Fruit fly (Drosophila melanogaster) whole organism, embryonic: ENCODE measurements around the gene Prat.

Experiments used
- CG10462 ChIP-seq: fragments of 200-800 bp; sonication (Bioruptor generic); optimal IDR thresholded peaks from 2 replicates; lab custom pipeline; 2016; ENCODE audit warnings: missing biosample characterization, missing genetic modification characterization
- CG10654 ChIP-seq: fragments of 200-800 bp; sonication (Bioruptor generic); optimal IDR thresholded peaks from 2 replicates; lab custom pipeline; 2016; ENCODE audit warnings: missing biosample characterization, missing genetic modification characterization
- CG11695 ChIP-seq: fragments of 200-800 bp; sonication (Bioruptor generic); IDR thresholded peaks from 3 replicates; pipeline ENCODE4 v1.3.6; 2022; ENCODE audit warnings: missing biosample characterization, missing genetic modification characterization
- CG1233 ChIP-seq: fragments of 200-800 bp; sonication (Bioruptor generic); optimal IDR thresholded peaks from 4 replicates; lab custom pipeline; 2018; ENCODE audit warnings: missing biosample characterization, mild to moderate bottlenecking, missing genetic modification characterization
- CG12659 ChIP-seq: fragments of 200-800 bp; sonication (Bioruptor generic); optimal IDR thresholded peaks from 3 replicates; lab custom pipeline; 2017; ENCODE audit warnings: mild to moderate bottlenecking, missing biosample characterization, missing genetic modification reagents, missing genetic modification characterization
- CG1529 ChIP-seq: fragments of 200-800 bp; sonication (Bioruptor generic); optimal IDR thresholded peaks from 3 replicates; lab custom pipeline; 2018; ENCODE audit warnings: missing biosample characterization, missing genetic modification characterization
- CG17385 ChIP-seq: fragments of 200-800 bp; sonication (Bioruptor generic); optimal IDR thresholded peaks from 3 replicates; lab custom pipeline; 2018; ENCODE audit warnings: missing biosample characterization, mild to moderate bottlenecking, missing genetic modification characterization
- CG18764 ChIP-seq: fragments of 200-800 bp; sonication (Bioruptor generic); optimal IDR thresholded peaks from 3 replicates; lab custom pipeline; 2016; ENCODE audit warnings: missing biosample characterization, missing genetic modification characterization
- CG2889 ChIP-seq: fragments of 200-800 bp; sonication (Bioruptor generic); IDR thresholded peaks from 3 replicates; pipeline ENCODE4 v1.3.6; 2022; ENCODE audit warnings: missing biosample characterization, missing genetic modification characterization
- CG3065 ChIP-seq: fragments of 200-800 bp; sonication (Bioruptor generic); optimal IDR thresholded peaks from 2 replicates; lab custom pipeline; 2016; ENCODE audit warnings: missing biosample characterization, missing genetic modification characterization
- CG34422 ChIP-seq: fragments of 200-800 bp; sonication (Bioruptor generic); IDR thresholded peaks from 3 replicates; pipeline ENCODE4 v1.3.6; 2022; ENCODE audit warnings: missing biosample characterization, missing genetic modification characterization
- CG4360 ChIP-seq: fragments of 200-800 bp; sonication (Bioruptor generic); IDR thresholded peaks from 2 replicates; pipeline ENCODE4 v1.3.6; 2022; ENCODE audit warnings: missing biosample characterization, missing genetic modification characterization
- CG5180 ChIP-seq: fragments of 200-800 bp; sonication (Bioruptor generic); optimal IDR thresholded peaks from 3 replicates; lab custom pipeline; 2017; ENCODE audit warnings: missing biosample characterization, missing genetic modification characterization, mild to moderate bottlenecking, moderate library complexity, missing genetic modification reagents
- CG6175 ChIP-seq: fragments of 200-800 bp; sonication (Bioruptor generic); IDR thresholded peaks from 3 replicates; pipeline ENCODE4 v1.3.6; 2022; ENCODE audit warnings: missing biosample characterization, missing genetic modification characterization
- CG6791 ChIP-seq: fragments of 200-800 bp; sonication (Bioruptor generic); IDR thresholded peaks from 3 replicates; pipeline ENCODE4 v1.3.6; 2022; ENCODE audit warnings: missing biosample characterization, missing genetic modification characterization; ENCODE audit not compliant: partially characterized antibody
- CG7839 ChIP-seq: fragments of 200-800 bp; sonication (Bioruptor generic); optimal IDR thresholded peaks from 3 replicates; lab custom pipeline; 2018; ENCODE audit warnings: missing biosample characterization, mild to moderate bottlenecking, missing genetic modification characterization, moderate library complexity
- CG9817 ChIP-seq: fragments of 200-800 bp; sonication (Bioruptor generic); optimal IDR thresholded peaks from 2 replicates; lab custom pipeline; 2018; ENCODE audit warnings: missing biosample characterization, mild to moderate bottlenecking, missing genetic modification characterization, moderate library complexity
- Dad ChIP-seq: fragments of 200-800 bp; sonication (Bioruptor generic); optimal IDR thresholded peaks from 3 replicates; lab custom pipeline; 2016; ENCODE audit warnings: missing biosample characterization, missing genetic modification characterization
- Dbx ChIP-seq: fragments of 200-800 bp; sonication (Bioruptor generic); IDR thresholded peaks from 3 replicates; pipeline ENCODE4 v1.3.6; 2022; ENCODE audit warnings: missing biosample characterization, missing genetic modification characterization
- Doc2 ChIP-seq: fragments of 200-800 bp; sonication (Bioruptor generic); IDR thresholded peaks from 2 replicates; pipeline ENCODE4 v1.3.6; 2022; ENCODE audit warnings: missing biosample characterization, missing genetic modification characterization
- Dp ChIP-seq: fragments of 200-800 bp; sonication (Bioruptor generic); optimal IDR thresholded peaks from 2 replicates; lab custom pipeline; 2018; ENCODE audit warnings: missing biosample characterization, mild to moderate bottlenecking, missing genetic modification characterization, moderate library complexity
- Fer2 ChIP-seq: fragments of 200-800 bp; sonication (Bioruptor generic); optimal IDR thresholded peaks from 2 replicates; lab custom pipeline; 2018; ENCODE audit warnings: missing biosample characterization, mild to moderate bottlenecking, missing genetic modification characterization, moderate library complexity
- Hr51 ChIP-seq, 2 experiments: fragments of 200-800 bp; sonication (Bioruptor generic); optimal IDR thresholded peaks; 2 replicates in 1 of 2; 3 replicates in 1 of 2; lab custom pipeline; 2016 to 2018; ENCODE audit warnings: missing biosample characterization in 2 of 2, missing genetic modification characterization in 2 of 2, mild to moderate bottlenecking in 1 of 2, moderate library complexity in 1 of 2
- Med ChIP-seq: fragments of 200-800 bp; sonication (Bioruptor generic); peaks from one replicate; lab custom pipeline; 2016; ENCODE audit warnings: missing biosample characterization, missing genetic modification characterization, mild to moderate bottlenecking, inconsistent platforms, moderate library complexity
- Neu2 ChIP-seq: fragments of 200-800 bp; sonication (Bioruptor generic); optimal IDR thresholded peaks from 3 replicates; lab custom pipeline; 2016; ENCODE audit warnings: missing biosample characterization, missing genetic modification characterization, borderline replicate concordance
- Pdp1 ChIP-seq, 2 experiments: fragments of 200-800 bp; sonication (Bioruptor generic); optimal IDR thresholded peaks; 3 replicates each; lab custom pipeline; 2016; ENCODE audit warnings: missing biosample characterization in 2 of 2, missing genetic modification characterization in 2 of 2, mild to moderate bottlenecking in 1 of 2, moderate library complexity in 1 of 2
- Taf1 ChIP-seq: fragments of 200-800 bp; sonication (Bioruptor generic); IDR thresholded peaks from 2 replicates; pipeline ENCODE4 v1.3.6; 2022; ENCODE audit warnings: missing biosample characterization, missing genetic modification characterization
- Usf ChIP-seq: fragments of 200-800 bp; sonication (Bioruptor generic); optimal IDR thresholded peaks from 2 replicates; lab custom pipeline; 2017; ENCODE audit warnings: missing genotype, missing biosample characterization, missing genetic modification characterization
- al ChIP-seq: fragments of 200-800 bp; sonication (Bioruptor generic); IDR thresholded peaks from 2 replicates; pipeline ENCODE4 v1.3.6; 2022; ENCODE audit warnings: missing biosample characterization, missing genetic modification characterization
- bigmax ChIP-seq: fragments of 200-800 bp; sonication (Bioruptor generic); optimal IDR thresholded peaks from 2 replicates; lab custom pipeline; 2018; ENCODE audit warnings: missing biosample characterization, mild to moderate bottlenecking, missing genetic modification characterization
- cg ChIP-seq: fragments of 200-800 bp; sonication (Bioruptor generic); optimal IDR thresholded peaks from 3 replicates; lab custom pipeline; 2019; ENCODE audit warnings: missing biosample characterization, mild to moderate bottlenecking, missing genetic modification characterization, moderate library complexity
- dmrt99B ChIP-seq: fragments of 200-800 bp; sonication (Bioruptor generic); optimal IDR thresholded peaks from 2 replicates; lab custom pipeline; 2018; ENCODE audit warnings: missing biosample characterization, mild to moderate bottlenecking, missing genetic modification characterization, moderate library complexity
- eyg ChIP-seq: fragments of 200-800 bp; sonication (Bioruptor generic); optimal IDR thresholded peaks from 3 replicates; lab custom pipeline; 2016; ENCODE audit warnings: missing biosample characterization, missing genetic modification characterization
- fd96Cb ChIP-seq: fragments of 200-800 bp; sonication (Bioruptor generic); optimal IDR thresholded peaks from 2 replicates; lab custom pipeline; 2018; ENCODE audit warnings: missing biosample characterization, mild to moderate bottlenecking, missing genetic modification characterization, moderate library complexity
- gem ChIP-seq: fragments of 200-800 bp; sonication (Bioruptor generic); optimal IDR thresholded peaks from 2 replicates; lab custom pipeline; 2019; ENCODE audit warnings: missing biosample characterization, mild to moderate bottlenecking, missing genetic modification characterization, moderate library complexity
- kni ChIP-seq: fragments of 200-800 bp; sonication (Bioruptor generic); optimal IDR thresholded peaks from 3 replicates; lab custom pipeline; 2017; ENCODE audit warnings: mild to moderate bottlenecking, missing biosample characterization, missing genetic modification reagents, missing genetic modification characterization
- lilli ChIP-seq: fragments of 200-800 bp; sonication (Bioruptor generic); optimal IDR thresholded peaks from 3 replicates; lab custom pipeline; 2016; ENCODE audit warnings: missing biosample characterization, missing genetic modification characterization
- lola ChIP-seq, 3 experiments: fragments of >200 bp in 2 of 3; fragments of 200-800 bp in 1 of 3; sonication (Bioruptor generic) in 1 of 3; optimal IDR thresholded peaks; 2 replicates each; lab custom pipeline; 2017 to 2019; ENCODE audit warnings: missing biosample characterization in 3 of 3, missing genetic modification characterization in 3 of 3, mild to moderate bottlenecking in 1 of 3, moderate library complexity in 1 of 3
- luna ChIP-seq: fragments of 200-800 bp; sonication (Bioruptor generic); optimal IDR thresholded peaks from 2 replicates; lab custom pipeline; 2016; ENCODE audit warnings: missing biosample characterization, missing genetic modification characterization
- pita ChIP-seq: fragments of 200-800 bp; sonication (Bioruptor generic); optimal IDR thresholded peaks from 2 replicates; lab custom pipeline; 2017; ENCODE audit warnings: missing biosample characterization, mild to moderate bottlenecking, missing genetic modification characterization
- pnt ChIP-seq: fragments of 200-800 bp; sonication (Bioruptor generic); optimal IDR thresholded peaks from 3 replicates; lab custom pipeline; 2016; ENCODE audit warnings: missing biosample characterization, missing genetic modification characterization
- pros ChIP-seq: fragments of 200-800 bp; sonication (Bioruptor generic); optimal IDR thresholded peaks from 3 replicates; lab custom pipeline; 2019; ENCODE audit warnings: missing biosample characterization, mild to moderate bottlenecking, missing genetic modification characterization, moderate library complexity
- row ChIP-seq: fragments of 200-800 bp; sonication (Bioruptor generic); IDR thresholded peaks from 3 replicates; pipeline ENCODE4 v1.3.6; 2022; ENCODE audit warnings: missing biosample characterization, missing genetic modification characterization
- salm ChIP-seq: fragments of 200-800 bp; sonication (Bioruptor generic); optimal IDR thresholded peaks from 2 replicates; lab custom pipeline; 2018; ENCODE audit warnings: missing biosample characterization, mild to moderate bottlenecking, missing genetic modification characterization
- sim ChIP-seq: fragments of 200-800 bp; sonication (Bioruptor generic); IDR thresholded peaks from 2 replicates; pipeline ENCODE4 v1.3.6; 2022; ENCODE audit warnings: missing biosample characterization, missing genetic modification characterization
- tio ChIP-seq: fragments of 200-800 bp; sonication (Bioruptor generic); optimal IDR thresholded peaks from 2 replicates; lab custom pipeline; 2017; ENCODE audit warnings: missing biosample characterization, missing genetic modification characterization, inconsistent platforms
- trh ChIP-seq: fragments of 200-800 bp; sonication (Bioruptor generic); optimal IDR thresholded peaks from 2 replicates; lab custom pipeline; 2016; ENCODE audit warnings: missing biosample characterization, missing genetic modification characterization
- wor ChIP-seq: fragments of 200-800 bp; sonication (Bioruptor generic); IDR thresholded peaks from 2 replicates; pipeline ENCODE4 v1.3.6; 2022; ENCODE audit warnings: missing biosample characterization, missing genetic modification characterization
- z ChIP-seq: fragments of 200-800 bp; sonication (Bioruptor generic); IDR thresholded peaks from 3 replicates; pipeline ENCODE4 v1.3.6; 2022; ENCODE audit warnings: missing biosample characterization, missing genetic modification characterization
- zfh1 ChIP-seq: fragments of 200-800 bp; sonication (Bioruptor generic); IDR thresholded peaks from 3 replicates; pipeline ENCODE4 v1.3.6; 2022; ENCODE audit warnings: missing biosample characterization, missing genetic modification characterization
- zfh2 ChIP-seq: fragments of 200-800 bp; sonication (Bioruptor generic); optimal IDR thresholded peaks from 2 replicates; lab custom pipeline; 2016; ENCODE audit warnings: missing biosample characterization, missing genetic modification characterization

The Prat gene

DNA sequence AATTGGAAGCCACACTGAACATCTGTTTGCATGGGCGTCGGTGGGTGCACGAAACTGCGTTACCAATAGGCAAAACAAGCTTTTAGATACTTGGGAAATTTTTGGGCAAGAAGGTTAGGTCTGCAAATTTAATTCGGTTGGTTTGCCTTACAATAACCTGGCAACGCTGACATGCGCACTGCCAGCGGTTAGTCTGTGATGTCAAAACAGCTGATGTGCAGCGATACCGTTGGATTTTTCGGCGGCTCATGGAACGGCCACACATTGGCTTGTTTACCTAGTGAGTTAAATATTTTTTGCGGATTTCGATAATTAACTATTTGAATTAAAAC is 24.8 kb downstream of the Prat start, which contains the start of gene ArgRS-m (continued):
- TF ChIP-seq CG17385 (GFP tag; lab: Kevin White, UChicago): peak; percentile 13
- no peak for TF ChIP-seq fd96Cb
- peak; percentile 36 for TF ChIP-seq eyg (GFP tag; lab: Kevin White, UChicago)
- no peak for TF ChIP-seq CG3065 (GFP tag; lab: Kevin White, UChicago)
- peak; percentile 88 for TF ChIP-seq bigmax (GFP tag; lab: Kevin White, UChicago)
- TF ChIP-seq Dad (GFP tag; lab: Kevin White, UChicago): peak; percentile 46
- no peak for TF ChIP-seq sim (GFP tag; lab: Robert Waterston, UW)
- no peak for TF ChIP-seq zfh1
- TF ChIP-seq pros (GFP tag; lab: Kevin White, UChicago): no peak
- TF ChIP-seq CG18764: peak; percentile 42
- TF ChIP-seq lilli (GFP tag; lab: Kevin White, UChicago): peak; percentile 80
- peak; percentile 73 for TF ChIP-seq zfh2 (GFP tag; lab: Kevin White, UChicago)
- TF ChIP-seq tio (GFP tag; lab: Kevin White, UChicago): no peak
- TF ChIP-seq CG4360 (GFP tag; lab: Robert Waterston, UW): no peak
- TF ChIP-seq CG34422 (GFP tag; lab: Robert Waterston, UW): peak; percentile 48; the same call in 1 of the 3 replicates
- no peak for TF ChIP-seq Neu2 (GFP tag; lab: Kevin White, UChicago)
- TF ChIP-seq CG10654: peak; percentile 20
- no peak for TF ChIP-seq pita (GFP tag; lab: Kevin White, UChicago)
- no peak for TF ChIP-seq CG11695 (GFP tag; lab: Robert Waterston, UW)
- TF ChIP-seq trh (GFP tag; lab: Kevin White, UChicago): no peak
- no peak for TF ChIP-seq Doc2 (GFP tag; lab: Robert Waterston, UW)
- TF ChIP-seq CG1529 (GFP tag; lab: Kevin White, UChicago): no peak
- no peak for TF ChIP-seq Fer2
- peak; percentile 95 for TF ChIP-seq Med
- peak; percentile 39; the same call in 1 of the 3 replicates for TF ChIP-seq Dbx
- TF ChIP-seq cg (GFP tag; lab: Kevin White, UChicago): no peak
- TF ChIP-seq CG2889: 0 out of 3 replicates have a peak, but pooled peaks have one; percentile 14
- peak; percentile 1 for TF ChIP-seq Usf (GFP tag; lab: Kevin White, UChicago)
- no peak for TF ChIP-seq CG1233 (GFP tag; lab: Kevin White, UChicago)
- no peak for TF ChIP-seq Taf1 (GFP tag; lab: Robert Waterston, UW)
- TF ChIP-seq gem (tag; lab: Kevin White, UChicago): peak; percentile 58
- TF ChIP-seq wor (GFP tag; lab: Robert Waterston, UW): no peak
- no peak for TF ChIP-seq kni
- peak; percentile 48 for TF ChIP-seq CG9817 (tag; lab: Kevin White, UChicago)
- TF ChIP-seq z: no peak
- no peak; the same call in 1 of the 2 replicates for TF ChIP-seq al (GFP tag; lab: Robert Waterston, UW)
- no peak for TF ChIP-seq salm
- TF ChIP-seq CG10462 (GFP tag; lab: Kevin White, UChicago): no peak
- TF ChIP-seq luna (GFP tag; lab: Kevin White, UChicago): no peak
- no peak for TF ChIP-seq dmrt99B (tag; lab: Kevin White, UChicago)
- peak; percentile 52 for TF ChIP-seq Dp (GFP tag; lab: Kevin White, UChicago)
- peak; percentile 38 to 55 for TF ChIP-seq Hr51 (GFP tag; optimal IDR thresholded peaks at IDR 0.05; lab: Kevin White, UChicago)
- TF ChIP-seq row (GFP tag; lab: Robert Waterston, UW): peak; percentile 59; the same call in 2 of the 3 replicates
- peak; percentile 76 for TF ChIP-seq CG12659
- TF ChIP-seq CG6175: 0 out of 3 replicates have a peak, but pooled peaks have one; percentile 40
- TF ChIP-seq Pdp1 (GFP tag; optimal IDR thresholded peaks at IDR 0.05; lab: Kevin White, UChicago): peak in 1 of 2 experiments; percentile 55
- no peak for TF ChIP-seq pnt (GFP tag; lab: Kevin White, UChicago)
- peak; percentile 45 for TF ChIP-seq CG7839
- TF ChIP-seq CG6791: no peak
- no peak for TF ChIP-seq lola (GFP tag; optimal IDR thresholded peaks at IDR 0.05; lab: Kevin White, UChicago)
- TF ChIP-seq CG5180 (GFP tag; lab: Kevin White, UChicago): no peak
